Fruit fly (Drosophila melanogaster) whole organism, embryonic: ENCODE results near the gene Kal1.
A peak's percentile ranks its signal among the peaks of the same experiment; 100 is the strongest.

Source experiments
- Ada2b ChIP-seq: fragments of 200-800 bp; sonication (Bioruptor generic); IDR thresholded peaks from 2 replicates; pipeline ENCODE4 v1.3.6; 2022; ENCODE audit warnings: missing biosample characterization, missing genetic modification characterization
- Adf1 ChIP-seq: fragments of 200-800 bp; sonication (Bioruptor generic); IDR thresholded peaks from 2 replicates; pipeline ENCODE4 v1.3.6; 2022; ENCODE audit warnings: missing biosample characterization, missing genetic modification characterization
- Aef1 ChIP-seq: fragments of 200-800 bp; sonication (Bioruptor generic); IDR thresholded peaks from 3 replicates; pipeline ENCODE4 v1.3.6; 2022; ENCODE audit warnings: missing biosample characterization, missing genetic modification characterization
- BEAF-32 ChIP-seq: fragments of 200-800 bp; sonication (Bioruptor generic); optimal IDR thresholded peaks from 3 replicates; lab custom pipeline; 2017; ENCODE audit warnings: missing biosample characterization, missing genetic modification characterization, mild to moderate bottlenecking, moderate library complexity, missing genetic modification reagents
- Bteb2 ChIP-seq: fragments of 200-800 bp; sonication (Bioruptor generic); optimal IDR thresholded peaks from 2 replicates; lab custom pipeline; 2016; ENCODE audit warnings: missing biosample characterization, missing genetic modification characterization
- CG10321 ChIP-seq: fragments of 200-800 bp; sonication (Bioruptor generic); IDR thresholded peaks from 2 replicates; pipeline ENCODE4 v1.3.6; 2022; ENCODE audit warnings: missing biosample characterization, missing genetic modification characterization
- CG11456 ChIP-seq: fragments of 200-800 bp; sonication (Bioruptor generic); IDR thresholded peaks from 3 replicates; pipeline ENCODE4 v1.3.6; 2022; ENCODE audit warnings: missing biosample characterization, missing genetic modification characterization
- CG11723 ChIP-seq: fragments of 200-800 bp; sonication (Bioruptor generic); optimal IDR thresholded peaks from 2 replicates; lab custom pipeline; 2017; ENCODE audit warnings: missing biosample characterization, mild to moderate bottlenecking, missing genetic modification characterization
- CG1233 ChIP-seq: fragments of 200-800 bp; sonication (Bioruptor generic); optimal IDR thresholded peaks from 4 replicates; lab custom pipeline; 2018; ENCODE audit warnings: missing biosample characterization, mild to moderate bottlenecking, missing genetic modification characterization
- CG15269 ChIP-seq: fragments of 200-800 bp; sonication (Bioruptor generic); optimal IDR thresholded peaks from 2 replicates; lab custom pipeline; 2018; ENCODE audit warnings: missing biosample characterization, mild to moderate bottlenecking, missing genetic modification characterization, moderate library complexity
- CG15514 ChIP-seq: fragments of 200-800 bp; sonication (Bioruptor generic); optimal IDR thresholded peaks from 3 replicates; lab custom pipeline; 2017; ENCODE audit warnings: missing biosample characterization, missing genetic modification characterization, mild to moderate bottlenecking, moderate library complexity, missing genetic modification reagents
- CG2199 ChIP-seq: fragments of 200-800 bp; sonication (Bioruptor generic); IDR thresholded peaks from 3 replicates; pipeline ENCODE4 v1.3.6; 2022; ENCODE audit warnings: missing biosample characterization, missing genetic modification characterization
- CG7357 ChIP-seq: fragments of 200-800 bp; sonication (Bioruptor generic); IDR thresholded peaks from 3 replicates; pipeline ENCODE4 v1.3.6; 2022; ENCODE audit warnings: missing biosample characterization, missing genetic modification characterization
- CG7987 ChIP-seq: fragments of 200-800 bp; sonication (Bioruptor generic); optimal IDR thresholded peaks from 2 replicates; lab custom pipeline; 2018; ENCODE audit warnings: missing biosample characterization, mild to moderate bottlenecking, missing genetic modification characterization, moderate library complexity
- CG8281 ChIP-seq: fragments of 200-800 bp; sonication (Bioruptor generic); optimal IDR thresholded peaks from 2 replicates; lab custom pipeline; 2018; ENCODE audit warnings: missing biosample characterization, mild to moderate bottlenecking, missing genetic modification characterization, moderate library complexity
- CG9932 ChIP-seq: fragments of 200-800 bp; sonication (Bioruptor generic); IDR thresholded peaks from 2 replicates; pipeline ENCODE4 v1.3.6; 2022; ENCODE audit warnings: missing biosample characterization, missing genetic modification characterization
- Deaf1 ChIP-seq: fragments of 200-800 bp; optimal IDR thresholded peaks from 3 replicates; lab custom pipeline; 2019; ENCODE audit warnings: missing biosample characterization, mild to moderate bottlenecking, missing genetic modification characterization, moderate library complexity
- Dip2 ChIP-seq: fragments of 200-800 bp; sonication (Bioruptor generic); IDR thresholded peaks from 2 replicates; pipeline ENCODE4 v1.3.6; 2022; ENCODE audit warnings: missing biosample characterization, missing genetic modification characterization
- Dip3 ChIP-seq: fragments of 200-800 bp; sonication (Bioruptor generic); optimal IDR thresholded peaks from 3 replicates; lab custom pipeline; 2016; ENCODE audit warnings: missing biosample characterization, missing genetic modification characterization
- Doc2 ChIP-seq: fragments of 200-800 bp; sonication (Bioruptor generic); IDR thresholded peaks from 2 replicates; pipeline ENCODE4 v1.3.6; 2022; ENCODE audit warnings: missing biosample characterization, missing genetic modification characterization
- HLH54F ChIP-seq: fragments of 200-800 bp; sonication (Bioruptor generic); optimal IDR thresholded peaks from 3 replicates; lab custom pipeline; 2016; ENCODE audit warnings: missing biosample characterization, missing genetic modification characterization
- HLHmδ ChIP-seq: fragments of 200-800 bp; sonication (Bioruptor generic); optimal IDR thresholded peaks from 2 replicates; lab custom pipeline; 2018; ENCODE audit warnings: missing biosample characterization, mild to moderate bottlenecking, missing genetic modification characterization, moderate library complexity
- Hmr ChIP-seq: fragments of 200-800 bp; sonication (Bioruptor generic); optimal IDR thresholded peaks from 3 replicates; lab custom pipeline; 2017; ENCODE audit warnings: mild to moderate bottlenecking, missing biosample characterization, missing genetic modification reagents, missing genetic modification characterization
- Lpt ChIP-seq: fragments of >200 bp; optimal IDR thresholded peaks from 2 replicates; lab custom pipeline; 2018; ENCODE audit warnings: missing biosample characterization, missing genetic modification characterization
- Med ChIP-seq: fragments of 200-800 bp; sonication (Bioruptor generic); peaks from one replicate; lab custom pipeline; 2016; ENCODE audit warnings: missing biosample characterization, missing genetic modification characterization, mild to moderate bottlenecking, inconsistent platforms, moderate library complexity
- Mrtf ChIP-seq: fragments of 200-800 bp; sonication (Bioruptor generic); IDR thresholded peaks from 3 replicates; pipeline ENCODE4 v1.3.6; 2022; ENCODE audit warnings: missing biosample characterization, missing genetic modification characterization
- NC2β ChIP-seq: fragments of 200-800 bp; sonication (Bioruptor generic); optimal IDR thresholded peaks from 2 replicates; lab custom pipeline; 2016; ENCODE audit warnings: missing biosample characterization, missing genetic modification characterization
- Nf-YC ChIP-seq: fragments of 200-800 bp; optimal IDR thresholded peaks from 3 replicates; lab custom pipeline; 2019; ENCODE audit warnings: missing biosample characterization, mild to moderate bottlenecking, missing genetic modification characterization, moderate library complexity
- Oli ChIP-seq: fragments of 200-800 bp; sonication (Bioruptor generic); optimal IDR thresholded peaks from 2 replicates; lab custom pipeline; 2018; ENCODE audit warnings: missing biosample characterization, mild to moderate bottlenecking, missing genetic modification characterization, moderate library complexity
- Scr ChIP-seq: fragments of 200-800 bp; sonication (Bioruptor generic); IDR thresholded peaks from 2 replicates; pipeline ENCODE4 v1.3.6; 2022; ENCODE audit warnings: missing biosample characterization, missing genetic modification characterization; ENCODE audit not compliant: partially characterized antibody
- Stat92E ChIP-seq, 3 experiments: fragments of >200 bp in 2 of 3; fragments of 200-800 bp in 1 of 3; sonication (Bioruptor generic) in 1 of 3; optimal IDR thresholded peaks; 2 replicates each; lab custom pipeline; 2017 to 2019; ENCODE audit warnings: missing biosample characterization in 3 of 3, missing genetic modification characterization in 3 of 3, mild to moderate bottlenecking in 1 of 3, moderate library complexity in 1 of 3
- abd-A ChIP-seq: fragments of 200-800 bp; sonication (Bioruptor generic); optimal IDR thresholded peaks from 3 replicates; lab custom pipeline; 2019; ENCODE audit warnings: missing biosample characterization, mild to moderate bottlenecking, missing genetic modification characterization, moderate library complexity
- ash1 ChIP-seq: fragments of 200-800 bp; sonication (Bioruptor generic); optimal IDR thresholded peaks from 2 replicates; lab custom pipeline; 2018; ENCODE audit warnings: missing biosample characterization, mild to moderate bottlenecking, missing genetic modification characterization
- cg ChIP-seq: fragments of 200-800 bp; sonication (Bioruptor generic); optimal IDR thresholded peaks from 3 replicates; lab custom pipeline; 2019; ENCODE audit warnings: missing biosample characterization, mild to moderate bottlenecking, missing genetic modification characterization, moderate library complexity
- chinmo ChIP-seq: fragments of 200-800 bp; sonication (Bioruptor generic); IDR thresholded peaks from 4 replicates; pipeline ENCODE4 v1.3.6; 2022; ENCODE audit warnings: missing biosample characterization, missing genetic modification characterization; ENCODE audit not compliant: partially characterized antibody
- chn ChIP-seq: fragments of 200-800 bp; sonication (Bioruptor generic); optimal IDR thresholded peaks from 2 replicates; lab custom pipeline; 2016; ENCODE audit warnings: missing biosample characterization, missing genetic modification characterization
- dan ChIP-seq: fragments of 200-800 bp; sonication (Bioruptor generic); IDR thresholded peaks from 2 replicates; pipeline ENCODE4 v1.3.6; 2022; ENCODE audit warnings: missing biosample characterization, missing genetic modification characterization
- danr ChIP-seq: fragments of 200-800 bp; sonication (Bioruptor generic); IDR thresholded peaks from 2 replicates; pipeline ENCODE4 v1.3.6; 2022; ENCODE audit warnings: missing biosample characterization, missing genetic modification characterization
- disco-r ChIP-seq: fragments of 200-800 bp; sonication (Bioruptor generic); optimal IDR thresholded peaks from 2 replicates; lab custom pipeline; 2016; ENCODE audit warnings: missing biosample characterization, missing genetic modification characterization
- dm ChIP-seq: fragments of 200-800 bp; sonication (Bioruptor generic); optimal IDR thresholded peaks from 3 replicates; lab custom pipeline; 2016; ENCODE audit warnings: missing biosample characterization, missing genetic modification characterization
- ewg ChIP-seq: fragments of 200-800 bp; sonication (Bioruptor generic); optimal IDR thresholded peaks from 3 replicates; lab custom pipeline; 2017; ENCODE audit warnings: mild to moderate bottlenecking, missing biosample characterization, missing genetic modification reagents, missing genetic modification characterization
- exex ChIP-seq: fragments of 200-800 bp; sonication (Bioruptor generic); optimal IDR thresholded peaks from 4 replicates; lab custom pipeline; 2018; ENCODE audit warnings: missing biosample characterization, mild to moderate bottlenecking, missing genetic modification characterization, moderate library complexity
- fd3F ChIP-seq: fragments of 200-800 bp; sonication (Bioruptor generic); optimal IDR thresholded peaks from 2 replicates; lab custom pipeline; 2018; ENCODE audit warnings: missing biosample characterization, mild to moderate bottlenecking, missing genetic modification characterization, moderate library complexity
- psq ChIP-seq: fragments of 200-800 bp; sonication (Bioruptor generic); optimal IDR thresholded peaks from 2 replicates; lab custom pipeline; 2017; ENCODE audit warnings: missing biosample characterization, missing genetic modification characterization
- salm ChIP-seq: fragments of 200-800 bp; sonication (Bioruptor generic); optimal IDR thresholded peaks from 2 replicates; lab custom pipeline; 2018; ENCODE audit warnings: missing biosample characterization, mild to moderate bottlenecking, missing genetic modification characterization
- so ChIP-seq: fragments of 200-800 bp; sonication (Bioruptor generic); IDR thresholded peaks from 3 replicates; pipeline ENCODE4 v1.3.6; 2022; ENCODE audit warnings: missing biosample characterization, missing genetic modification characterization
- toy ChIP-seq: fragments of 200-800 bp; sonication (Bioruptor generic); IDR thresholded peaks from 2 replicates; pipeline ENCODE4 v1.3.6; 2022; ENCODE audit warnings: missing biosample characterization, missing genetic modification characterization
- ttk ChIP-seq: fragments of 200-800 bp; sonication (Bioruptor generic); IDR thresholded peaks from 2 replicates; pipeline ENCODE4 v2.1.2; 2022; ENCODE audit warnings: missing biosample characterization, missing genetic modification characterization
- vvl ChIP-seq: fragments of 200-800 bp; sonication (Bioruptor generic); IDR thresholded peaks from 2 replicates; pipeline ENCODE4 v1.3.6; 2022; ENCODE audit warnings: missing biosample characterization, missing genetic modification characterization

The Kal1 gene

dm6 chr3R:24091653-24092052 is 49.5 kb upstream of the Kal1 start (continued):
- TF ChIP-seq Mrtf (0 out of 3 replicates have a peak, but pooled peaks have one; percentile 34), salm (tag; lab: Kevin White, UChicago) (no peak), CG2199 (GFP tag; lab: Robert Waterston, UW) (no peak), CG15269 (peak; percentile 17), Doc2 (GFP tag; lab: Robert Waterston, UW) (no peak), disco-r (GFP tag; lab: Kevin White, UChicago) (no peak), Ada2b (GFP tag; lab: Robert Waterston, UW) (no peak)

- no peak for TF ChIP-seq CG7357
- TF ChIP-seq Adf1 = peak; percentile 93
- TF ChIP-seq Oli = no peak
- no peak for TF ChIP-seq Lpt (GFP tag; lab: Kevin White, UChicago)
- no peak for TF ChIP-seq BEAF-32
- TF ChIP-seq CG10321 (GFP tag; lab: Robert Waterston, UW) = no peak
- no peak for TF ChIP-seq CG11456 (GFP tag; lab: Robert Waterston, UW)
- no peak for TF ChIP-seq HLHmδ
- no peak for TF ChIP-seq CG7987
- peak; percentile 56 for TF ChIP-seq ewg
- no peak for TF ChIP-seq CG15514
- TF ChIP-seq chn (GFP tag; lab: Kevin White, UChicago) = no peak
- no peak for TF ChIP-seq fd3F
- TF ChIP-seq dm = no peak
- no peak for TF ChIP-seq Hmr
- no peak for TF ChIP-seq CG8281
- peak; percentile 44 for TF ChIP-seq psq (GFP tag; lab: Kevin White, UChicago)
- no peak for TF ChIP-seq toy (GFP tag; lab: Robert Waterston, UW)
- no peak for TF ChIP-seq ash1 (GFP tag; lab: Kevin White, UChicago)
- TF ChIP-seq CG9932 (GFP tag; lab: Robert Waterston, UW) = 0 out of 2 replicates have a peak, but pooled peaks have one; percentile 16
- no peak for TF ChIP-seq vvl (GFP tag; lab: Robert Waterston, UW)
- no peak for TF ChIP-seq Deaf1
- TF ChIP-seq Aef1 = no peak
- no peak for TF ChIP-seq Dip2
- TF ChIP-seq Med (GFP tag; lab: Kevin White, UChicago) = peak; percentile 47
- TF ChIP-seq so (GFP tag; lab: Robert Waterston, UW) = no peak
- no peak for TF ChIP-seq exex (tag; lab: Kevin White, UChicago)
- TF ChIP-seq abd-A (tag; lab: Kevin White, UChicago) = peak; percentile 41
- no peak for TF ChIP-seq NC2β
- TF ChIP-seq dan = no peak
- TF ChIP-seq cg (GFP tag; lab: Kevin White, UChicago) = peak; percentile 41
- TF ChIP-seq HLH54F = no peak
- TF ChIP-seq ttk (GFP tag; lab: Robert Waterston, UW) = no peak
- TF ChIP-seq Dip3 (GFP tag; lab: Kevin White, UChicago) = no peak
- TF ChIP-seq chinmo = 0 out of 4 replicates have a peak, but pooled peaks have one; percentile 62
- peak; percentile 13 for TF ChIP-seq Nf-YC (tag; lab: Kevin White, UChicago)
- 0 out of 2 replicates have a peak, but pooled peaks have one; percentile 7 for TF ChIP-seq Scr (GFP tag; lab: Robert Waterston, UW)
- TF ChIP-seq CG1233 (GFP tag; lab: Kevin White, UChicago) = no peak
- TF ChIP-seq Stat92E (GFP tag; optimal IDR thresholded peaks at IDR 0.05; lab: Kevin White, UChicago) = no peak
- no peak for TF ChIP-seq CG11723 (GFP tag; lab: Kevin White, UChicago)
- no peak for TF ChIP-seq danr (GFP tag; lab: Robert Waterston, UW)
- no peak for TF ChIP-seq Bteb2
Measured at dm6 chr3R:24092590-24093151, 48.5 kb upstream of the Kal1 start.
